Worm (Caenorhabditis elegans) whole organism, young adult: Measurements from ENCODE around the gene Y54E2A.9.

ENCODE experiments used
- ama-1 ChIP-seq, 3 experiments: fragments of 150-350 bp in 1 of 3; sonication (generic microtip) in 2 of 3; optimal IDR thresholded peaks; 2 replicates each; lab custom pipeline; 2014 to 2018; ENCODE audit warnings: missing biosample characterization in 2 of 3, missing genetic modification characterization in 2 of 3, missing genetic modification reagents in 2 of 3
- attf-6 ChIP-seq: fragments of 200-800 bp; sonication (Bioruptor generic); IDR thresholded peaks from 2 replicates; pipeline ENCODE4 v1.3.6; 2022; ENCODE audit warnings: missing genetic modification reagents, missing genetic modification characterization, missing compliant biosample characterization
- chd-7 ChIP-seq: sonication (generic microtip); optimal IDR thresholded peaks from 2 replicates; lab custom pipeline; 2016; ENCODE audit warnings: mild to moderate bottlenecking, missing genetic modification characterization, moderate library complexity, missing compliant biosample characterization
- lin-26 ChIP-seq: fragments of 200-800 bp; sonication (Bioruptor generic); IDR thresholded peaks from 2 replicates; pipeline ENCODE4 v1.3.6; 2022; ENCODE audit warnings: missing genetic modification reagents, missing genetic modification characterization, missing compliant biosample characterization
- lir-1 ChIP-seq: fragments of 200-800 bp; sonication (Bioruptor generic); conservative IDR thresholded peaks from 2 replicates; pipeline ENCODE4 v1.3.6; 2022; ENCODE audit warnings: missing genetic modification reagents, missing genetic modification characterization, missing compliant biosample characterization
- mcd-1 ChIP-seq: fragments of 200-800 bp; sonication (Bioruptor generic); IDR thresholded peaks from 2 replicates; pipeline ENCODE4 v1.3.6; 2022; ENCODE audit warnings: missing genetic modification reagents, missing genetic modification characterization, missing compliant biosample characterization
- pbrm-1 ChIP-seq: fragments of 200-800 bp; sonication (Bioruptor generic); IDR thresholded peaks from 2 replicates; pipeline ENCODE4 v1.3.6; 2022; ENCODE audit warnings: missing genetic modification reagents, missing genetic modification characterization, missing compliant biosample characterization
- pha-4 ChIP-seq: fragments of 150-350 bp; sonication (generic microtip); optimal IDR thresholded peaks from 2 replicates; lab custom pipeline; 2014; ENCODE audit warnings: missing biosample characterization, missing genetic modification reagents, missing genetic modification characterization
- rcor-1 ChIP-seq: fragments of 200-800 bp; sonication (Bioruptor generic); IDR thresholded peaks from 2 replicates; pipeline ENCODE4 v1.3.6; 2022; ENCODE audit warnings: missing genetic modification reagents, missing genetic modification characterization, missing compliant biosample characterization
- snpc-1.1 ChIP-seq: sonication (generic microtip); optimal IDR thresholded peaks from 2 replicates; lab custom pipeline; 2017; ENCODE audit warnings: missing genetic modification characterization, mild to moderate bottlenecking, missing compliant biosample characterization, antibody characterized with exemption, moderate library complexity, missing genotype, missing genetic modification reagents; ENCODE audit not compliant: insufficient read depth
- snpc-4 ChIP-seq, 5 experiments: fragments of 150-350 bp in 1 of 5; sonication (generic microtip) in 4 of 5; optimal IDR thresholded peaks; 2 replicates each; lab custom pipeline; 2014 to 2018; ENCODE audit warnings: missing genetic modification characterization in 5 of 5, missing biosample characterization in 3 of 5, antibody characterized with exemption in 2 of 5, mild to moderate bottlenecking in 2 of 5, missing compliant biosample characterization in 2 of 5, missing genotype in 2 of 5, moderate library complexity in 2 of 5, missing genetic modification reagents in 1 of 5
- tbp1 ChIP-seq: fragments of 200-800 bp; sonication (Bioruptor generic); optimal IDR thresholded peaks from 2 replicates; lab custom pipeline; 2018; ENCODE audit warnings: mild to moderate bottlenecking, missing genetic modification characterization, missing compliant biosample characterization

DNA sequence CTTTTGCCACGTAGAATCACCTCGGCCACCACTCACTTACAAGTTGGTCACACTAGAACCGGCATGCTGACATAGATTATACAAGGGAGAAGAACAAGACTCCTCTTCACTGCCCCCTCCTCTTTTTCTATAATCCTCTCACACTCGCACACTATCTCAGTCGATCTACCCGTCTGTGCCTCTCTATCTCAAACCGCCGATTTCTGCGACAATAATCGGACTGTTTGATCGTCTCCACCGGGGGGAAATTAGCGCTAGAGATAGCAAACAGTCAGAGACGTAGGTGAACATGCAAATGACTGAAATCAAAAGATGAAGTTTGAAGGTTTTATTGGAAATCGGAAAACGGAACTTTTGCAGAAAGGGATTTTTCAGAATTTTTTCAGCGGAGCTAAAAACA, 36.6 kb upstream of the Y54E2A.9 start:
- TF ChIP-seq pha-4 (tag; lab: Kevin White, UChicago), result no peak
- TF ChIP-seq attf-6, result no peak
- TF ChIP-seq ama-1 (optimal IDR thresholded peaks at IDR 0.05; lab: Kevin White, UChicago), result no peak
- no peak for TF ChIP-seq ama-1 (GFP tag; optimal IDR thresholded peaks at IDR 0.05; lab: Kevin White, UChicago)
- TF ChIP-seq snpc-1.1, result no peak
- TF ChIP-seq tbp1 (GFP tag; lab: Kevin White, UChicago), result no peak
- no peak for TF ChIP-seq chd-7 (tag; lab: Kevin White, UChicago)
- peak; percentile 33; the same call in 1 of the 2 replicates for TF ChIP-seq lin-26 (GFP tag; lab: Robert Waterston, UW)
- TF ChIP-seq snpc-4 (GFP tag; optimal IDR thresholded peaks at IDR 0.05; lab: Kevin White, UChicago), result no peak
- peak in 3 of 4 experiments; percentile 18 to 56 (median 20) for TF ChIP-seq snpc-4 (tag; optimal IDR thresholded peaks at IDR 0.05; lab: Kevin White, UChicago)
- no peak for TF ChIP-seq lir-1 (GFP tag; lab: Robert Waterston, UW)
- TF ChIP-seq mcd-1 (GFP tag; lab: Robert Waterston, UW), result peak; percentile 48
- TF ChIP-seq rcor-1 (GFP tag; lab: Robert Waterston, UW), result peak; percentile 45
- TF ChIP-seq pbrm-1, result 0 out of 2 replicates have a peak, but pooled peaks have one; percentile 39
